5 fruit fly cellular contexts compared by ENCODE assay signal in the genomic region with DNA sequence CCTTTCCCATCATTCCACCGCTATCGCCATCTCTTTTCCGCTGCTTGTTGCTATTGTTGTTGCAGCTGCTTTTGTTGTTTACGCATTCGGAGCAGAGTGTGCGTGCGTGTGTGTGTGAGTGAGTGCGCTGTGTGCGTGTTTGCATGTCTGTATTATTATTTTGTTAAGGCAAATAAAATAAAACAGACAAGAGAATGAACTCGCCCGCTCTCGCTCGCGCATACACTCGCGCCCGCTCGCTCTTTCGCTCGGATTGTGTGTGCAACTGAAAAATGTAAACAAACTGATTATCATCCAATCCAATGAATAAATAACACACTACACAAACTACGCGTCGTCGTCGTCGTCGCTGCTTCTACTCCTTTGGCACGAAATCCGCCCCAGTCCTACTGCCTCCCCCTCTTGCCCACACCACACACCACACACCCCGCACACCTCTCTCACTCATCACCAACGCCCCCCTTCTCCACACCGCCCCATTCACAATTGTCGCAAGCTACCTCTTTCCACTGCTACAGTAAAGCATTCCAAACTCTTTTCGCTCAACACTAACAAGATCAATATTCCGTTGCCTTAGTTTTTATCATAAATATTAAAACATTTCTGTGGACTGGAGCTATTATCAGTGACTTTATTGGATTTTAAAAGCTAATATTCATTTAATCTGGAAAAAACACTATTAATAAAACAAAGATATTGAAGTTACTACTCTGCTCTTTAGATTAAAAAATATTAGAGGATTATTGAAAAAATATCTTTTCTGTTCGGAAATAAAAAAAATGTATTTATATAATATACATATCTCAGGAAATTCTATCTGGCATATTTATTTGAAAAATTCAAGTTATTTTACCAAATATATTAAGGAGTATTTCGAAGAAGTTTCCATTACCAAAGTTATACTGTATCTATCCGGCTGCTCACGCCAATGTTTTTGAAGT.
TF ChIP-seq lines count a peak whose summit lies in the region.

No protein-coding gene starts in this region.

TF ChIP-seq in whole organism, adult, 20 proteins besides CTCF, POLR2A, EP300 and RAD21 (continued from another document):
- no peak for TF ChIP-seq Hr96 (GFP tag; optimal IDR thresholded peaks at IDR 0.05; lab: Kevin White, UChicago)
- peak; percentile 96 for TF ChIP-seq kay (GFP tag; lab: Kevin White, UChicago; ENCODE audit: borderline replicate concordance)
- no peak for TF ChIP-seq toe (GFP tag; optimal IDR thresholded peaks at IDR 0.05; lab: Kevin White, UChicago)
- TF ChIP-seq Clk (GFP tag; optimal IDR thresholded peaks at IDR 0.05; lab: Kevin White, UChicago): peak; percentile 41
- TF ChIP-seq CG5204 (GFP tag; optimal IDR thresholded peaks at IDR 0.05; lab: Kevin White, UChicago): peak; percentile 2
TF ChIP-seq in whole organism, adult: peak in this region for 14.

TF ChIP-seq in whole organism, embryonic, 481 proteins besides CTCF, POLR2A, EP300 and RAD21 (continued from another document and continues in another):
- TF ChIP-seq NK7.1 (GFP tag; optimal IDR thresholded peaks at IDR 0.05; lab: Kevin White, UChicago) (peak; percentile 87), CG6654 (GFP tag; optimal IDR thresholded peaks at IDR 0.05; lab: Kevin White, UChicago) (peak; percentile 72), vfl (GFP tag; optimal IDR thresholded peaks at IDR 0.05; lab: Kevin White, UChicago) (no peak), CG30403 (GFP tag; optimal IDR thresholded peaks at IDR 0.05; lab: Kevin White, UChicago) (peak; percentile 38), CG12071 (GFP tag; optimal IDR thresholded peaks at IDR 0.05; lab: Kevin White, UChicago) (peak; percentile 90), CG2120 (GFP tag; optimal IDR thresholded peaks at IDR 0.05; lab: Kevin White, UChicago) (peak; percentile 36), Dad (GFP tag; optimal IDR thresholded peaks at IDR 0.05; lab: Kevin White, UChicago) (peak; percentile 63), ttk (GFP tag; IDR thresholded peaks at IDR 0.05; lab: Robert Waterston, UW) (0 out of 2 replicates have a peak, but pooled peaks have one; percentile 40), CG10267 (tag; optimal IDR thresholded peaks at IDR 0.05; lab: Kevin White, UChicago) (peak; percentile 64), CG8388 (GFP tag; optimal IDR thresholded peaks at IDR 0.05; lab: Kevin White, UChicago) (peak; percentile 70), shn (GFP tag; optimal IDR thresholded peaks at IDR 0.05; lab: Kevin White, UChicago) (peak; percentile 81), CG17912 (GFP tag; optimal IDR thresholded peaks at IDR 0.05; lab: Kevin White, UChicago) (peak; percentile 87), CG18476 (GFP tag; optimal IDR thresholded peaks at IDR 0.05; lab: Kevin White, UChicago) (peak; percentile 39), CG7556 (GFP tag; optimal IDR thresholded peaks at IDR 0.05; lab: Kevin White, UChicago) (peak; percentile 84), Mrtf (GFP tag; IDR thresholded peaks at IDR 0.05; lab: Robert Waterston, UW) (peak; percentile 38; the same call in 2 of the 3 replicates), h (optimal IDR thresholded peaks at IDR 0.05; lab: Kevin White, UChicago) (no peak), CG13775 (GFP tag; optimal IDR thresholded peaks at IDR 0.05; lab: Kevin White, UChicago) (peak; percentile 62), trem (tag; optimal IDR thresholded peaks at IDR 0.05; lab: Kevin White, UChicago) (peak; percentile 77), pb (GFP tag; optimal IDR thresholded peaks at IDR 0.05; lab: Kevin White, UChicago) (peak; percentile 70), CG11560 (tag; IDR thresholded peaks at IDR 0.05; lab: Robert Waterston, UW) (no peak), pho (GFP tag; optimal IDR thresholded peaks at IDR 0.05; lab: Kevin White, UChicago) (peak; percentile 53), CG16779 (GFP tag; IDR thresholded peaks at IDR 0.05; lab: Robert Waterston, UW) (0 out of 2 replicates have a peak, but pooled peaks have one; percentile 15), CG17568 (GFP tag; optimal IDR thresholded peaks at IDR 0.05; lab: Kevin White, UChicago) (peak; percentile 95), Sox102F (GFP tag; optimal IDR thresholded peaks at IDR 0.05; lab: Kevin White, UChicago) (peak; percentile 78), Dll (GFP tag; IDR thresholded peaks at IDR 0.05; lab: Robert Waterston, UW; ENCODE audit: partially characterized antibody) (peak; percentile 38; the same call in 2 of the 4 replicates), Ravus (GFP tag; IDR thresholded peaks at IDR 0.05; lab: Robert Waterston, UW) (no peak), CG9817 (tag; optimal IDR thresholded peaks at IDR 0.05; lab: Kevin White, UChicago) (peak; percentile 32)

TF ChIP-seq in whole organism, prepupa, 60 proteins besides CTCF, POLR2A, EP300 and RAD21 (continued from another document and continues in another):
- TF ChIP-seq Hr38 (GFP tag; optimal IDR thresholded peaks at IDR 0.05; lab: Kevin White, UChicago) (no peak), Gug (GFP tag; IDR thresholded peaks at IDR 0.05; lab: Robert Waterston, UW) (peak; percentile 39), vri (GFP tag; optimal IDR thresholded peaks at IDR 0.05; lab: Kevin White, UChicago) (peak; percentile 71), spab (GFP tag; optimal IDR thresholded peaks at IDR 0.05; lab: Kevin White, UChicago) (peak; percentile 65), CG31627 (GFP tag; optimal IDR thresholded peaks at IDR 0.05; lab: Kevin White, UChicago) (no peak), Ets96B (tag; optimal IDR thresholded peaks at IDR 0.05; lab: Kevin White, UChicago) (peak; percentile 38), CG4318 (GFP tag; optimal IDR thresholded peaks at IDR 0.05; lab: Kevin White, UChicago) (peak; percentile 66), Sox102F (GFP tag; optimal IDR thresholded peaks at IDR 0.05; lab: Kevin White, UChicago) (peak; percentile 37), Sox15 (GFP tag; optimal IDR thresholded peaks at IDR 0.05; lab: Kevin White, UChicago) (no peak), salr (GFP tag; optimal IDR thresholded peaks at IDR 0.05; lab: Kevin White, UChicago) (peak; percentile 49 to 72), achi (GFP tag; optimal IDR thresholded peaks at IDR 0.05; lab: Kevin White, UChicago) (peak; percentile 36), Hr39 (GFP tag; optimal IDR thresholded peaks at IDR 0.05; lab: Kevin White, UChicago) (no peak), Eip75B (GFP tag; optimal IDR thresholded peaks at IDR 0.05; lab: Kevin White, UChicago) (peak; percentile 56), Ets21C (GFP tag; optimal IDR thresholded peaks at IDR 0.05; lab: Kevin White, UChicago) (no peak), OdsH (GFP tag; optimal IDR thresholded peaks at IDR 0.05; lab: Kevin White, UChicago) (peak; percentile 8), Blimp-1 (GFP tag; optimal IDR thresholded peaks at IDR 0.05; lab: Kevin White, UChicago) (peak; percentile 17), CG10669 (GFP tag; optimal IDR thresholded peaks at IDR 0.05; lab: Kevin White, UChicago) (peak; percentile 57), pdm3 (GFP tag; optimal IDR thresholded peaks at IDR 0.05; lab: Kevin White, UChicago) (no peak), CG32006 (GFP tag; optimal IDR thresholded peaks at IDR 0.05; lab: Kevin White, UChicago) (peak; percentile 79), fd59A (GFP tag; optimal IDR thresholded peaks at IDR 0.05; lab: Kevin White, UChicago) (peak; percentile 58), fd85E (GFP tag; optimal IDR thresholded peaks at IDR 0.05; lab: Kevin White, UChicago) (peak; percentile 50), Met (GFP tag; optimal IDR thresholded peaks at IDR 0.05; lab: Kevin White, UChicago) (peak; percentile 24), CG34406 (GFP tag; optimal IDR thresholded peaks at IDR 0.05; lab: Kevin White, UChicago) (peak; percentile 45), acj6 (GFP tag; optimal IDR thresholded peaks at IDR 0.05; lab: Kevin White, UChicago) (no peak), CG8119 (GFP tag; IDR thresholded peaks at IDR 0.05; lab: Robert Waterston, UW) (peak; percentile 68), net (GFP tag; optimal IDR thresholded peaks at IDR 0.05; lab: Kevin White, UChicago) (peak; percentile 57), ss (GFP tag; optimal IDR thresholded peaks at IDR 0.05; lab: Kevin White, UChicago) (peak; percentile 90 to 95), CG3919 (GFP tag; optimal IDR thresholded peaks at IDR 0.05; lab: Kevin White, UChicago) (no peak), Eip78C (GFP tag; lab: Kevin White, UChicago) (peak; percentile 49), lz (GFP tag; optimal IDR thresholded peaks at IDR 0.05; lab: Kevin White, UChicago) (no peak)

TF ChIP-seq in whole organism, pupa, 21 proteins besides CTCF, POLR2A, EP300 and RAD21 (continued from another document):
- TF ChIP-seq Pif1B (GFP tag; optimal IDR thresholded peaks at IDR 0.05; lab: Kevin White, UChicago) (peak; percentile 37), CG8159 (tag; optimal IDR thresholded peaks at IDR 0.05; lab: Kevin White, UChicago) (peak; percentile 27), D1 (tag; optimal IDR thresholded peaks at IDR 0.05; lab: Kevin White, UChicago) (peak; percentile 33), CG34367 (tag; optimal IDR thresholded peaks at IDR 0.05; lab: Kevin White, UChicago) (peak; percentile 68), rn (GFP tag; IDR thresholded peaks at IDR 0.05; lab: Robert Waterston, UW) (peak; percentile 8; the same call in 1 of the 2 replicates)

TF ChIP-seq in whole organism, wandering third instar larva, 38 proteins besides CTCF, POLR2A, EP300 and RAD21 (continued from another document):
- TF ChIP-seq Rel (GFP tag; optimal IDR thresholded peaks at IDR 0.05; lab: Kevin White, UChicago) (no peak), Rel (tag; optimal IDR thresholded peaks at IDR 0.05; lab: Kevin White, UChicago) (peak; percentile 80), Vsx2 (GFP tag; optimal IDR thresholded peaks at IDR 0.05; lab: Kevin White, UChicago; ENCODE audit: partially characterized antibody) (no peak), Hr83 (GFP tag; optimal IDR thresholded peaks at IDR 0.05; lab: Kevin White, UChicago; ENCODE audit: poor library complexity, severe bottlenecking) (no peak), Dfd (GFP tag; optimal IDR thresholded peaks at IDR 0.05; lab: Kevin White, UChicago) (peak; percentile 69), HLH106 (tag; optimal IDR thresholded peaks at IDR 0.05; lab: Kevin White, UChicago) (peak; percentile 10), CG32264 (GFP tag; optimal IDR thresholded peaks at IDR 0.05; lab: Kevin White, UChicago) (no peak), dsf (GFP tag; optimal IDR thresholded peaks at IDR 0.05; lab: Kevin White, UChicago; ENCODE audit: borderline replicate concordance) (no peak), N (GFP tag; optimal IDR thresholded peaks at IDR 0.05; lab: Kevin White, UChicago) (peak; percentile 18), pan (optimal IDR thresholded peaks at IDR 0.05; lab: Kevin White, UChicago) (no peak), Dif (GFP tag; optimal IDR thresholded peaks at IDR 0.05; lab: Kevin White, UChicago; ENCODE audit: partially characterized antibody) (no peak), jim (GFP tag; optimal IDR thresholded peaks at IDR 0.05; lab: Kevin White, UChicago) (peak; percentile 48), woc (GFP tag; optimal IDR thresholded peaks at IDR 0.05; lab: Kevin White, UChicago) (no peak), sv (GFP tag; optimal IDR thresholded peaks at IDR 0.05; lab: Kevin White, UChicago) (no peak), CrebA (GFP tag; optimal IDR thresholded peaks at IDR 0.05; lab: Kevin White, UChicago; ENCODE audit: borderline replicate concordance) (peak; percentile 38), GATAd (GFP tag; optimal IDR thresholded peaks at IDR 0.05; lab: Kevin White, UChicago) (no peak), h (GFP tag; optimal IDR thresholded peaks at IDR 0.05; lab: Kevin White, UChicago) (peak; percentile 54), CG9705 (GFP tag; optimal IDR thresholded peaks at IDR 0.05; lab: Kevin White, UChicago) (no peak), dmrt93B (GFP tag; optimal IDR thresholded peaks at IDR 0.05; lab: Kevin White, UChicago) (peak; percentile 16), Jra (GFP tag; optimal IDR thresholded peaks at IDR 0.05; lab: Kevin White, UChicago) (peak; percentile 83)
TF ChIP-seq in whole organism, wandering third instar larva: peak in this region for 20.
